Fruit fly (Drosophila melanogaster): Measurements from ENCODE around the gene CG7110.

The CG7110 gene

dm6 chr2L:13378488-13378964 lies 20.3 kb upstream of the CG7110 start, which contains the start of the genes CG9302 and beta'COP (continued):
- peak; percentile 72 for TF ChIP-seq CG8924 (tag; optimal IDR thresholded peaks at IDR 0.05)
- peak; percentile 32 for TF ChIP-seq CG18476 (GFP tag; optimal IDR thresholded peaks at IDR 0.05)
- TF ChIP-seq gcm2 (GFP tag; optimal IDR thresholded peaks at IDR 0.05): no peak
- TF ChIP-seq CG14667 (GFP tag; IDR thresholded peaks at IDR 0.05): no peak
- peak; percentile 51 for TF ChIP-seq fd96Cb (tag; optimal IDR thresholded peaks at IDR 0.05)
- TF ChIP-seq bsh (GFP tag; optimal IDR thresholded peaks at IDR 0.05): peak; percentile 29 to 42
- TF ChIP-seq CG9437 (GFP tag; optimal IDR thresholded peaks at IDR 0.05): peak; percentile 60
- no peak for TF ChIP-seq CG3163 (GFP tag; optimal IDR thresholded peaks at IDR 0.05)
- TF ChIP-seq slp2 (GFP tag; optimal IDR thresholded peaks at IDR 0.05): peak; percentile 21
- TF ChIP-seq repo (GFP tag; optimal IDR thresholded peaks at IDR 0.05): no peak
- TF ChIP-seq nerfin-1 (tag; optimal IDR thresholded peaks at IDR 0.05): peak; percentile 49
- TF ChIP-seq en (GFP tag; optimal IDR thresholded peaks at IDR 0.05): no peak
- no peak for TF ChIP-seq so (GFP tag; IDR thresholded peaks at IDR 0.05)
- TF ChIP-seq CG14860 (GFP tag; IDR thresholded peaks at IDR 0.05; ENCODE audit: partially characterized antibody): peak; percentile 68; the same call in 2 of the 3 replicates
- peak; percentile 64 for TF ChIP-seq CG12104 (GFP tag; optimal IDR thresholded peaks at IDR 0.05)

- TF ChIP-seq pzg (GFP tag; optimal IDR thresholded peaks at IDR 0.05): peak; percentile 25
- no peak for TF ChIP-seq Adf1 (GFP tag; IDR thresholded peaks at IDR 0.05)
- TF ChIP-seq Oli (tag; optimal IDR thresholded peaks at IDR 0.05): no peak
- TF ChIP-seq gce (GFP tag; IDR thresholded peaks at IDR 0.05): no peak
- no peak for TF ChIP-seq CG10274 (GFP tag; optimal IDR thresholded peaks at IDR 0.05)
- peak; percentile 50; the same call in 1 of the 2 replicates for TF ChIP-seq unc-4 (GFP tag; IDR thresholded peaks at IDR 0.05; ENCODE audit: partially characterized antibody)
- no peak for TF ChIP-seq CG7987 (GFP tag; optimal IDR thresholded peaks at IDR 0.05)
- no peak for TF ChIP-seq sob (GFP tag; IDR thresholded peaks at IDR 0.05)
- TF ChIP-seq CG30020 (tag; optimal IDR thresholded peaks at IDR 0.05): peak; percentile 55
- TF ChIP-seq ERR (GFP tag; optimal IDR thresholded peaks at IDR 0.05): no peak
- TF ChIP-seq PHDP (tag; optimal IDR thresholded peaks at IDR 0.05): peak; percentile 38
- no peak for TF ChIP-seq ranshi (GFP tag; IDR thresholded peaks at IDR 0.05)
- no peak for TF ChIP-seq CG2199 (GFP tag; IDR thresholded peaks at IDR 0.05)
- peak; percentile 83 for TF ChIP-seq CG2116 (GFP tag; optimal IDR thresholded peaks at IDR 0.05)
- TF ChIP-seq Sox102F (GFP tag; optimal IDR thresholded peaks at IDR 0.05): no peak
- TF ChIP-seq CoRest (tag; optimal IDR thresholded peaks at IDR 0.05): peak; percentile 3
- TF ChIP-seq CG14710 (tag; optimal IDR thresholded peaks at IDR 0.05): peak; percentile 62
- TF ChIP-seq ara (GFP tag; IDR thresholded peaks at IDR 0.05): no peak
- no peak for TF ChIP-seq CG10147 (GFP tag; optimal IDR thresholded peaks at IDR 0.05)
- TF ChIP-seq bowl (GFP tag; IDR thresholded peaks at IDR 0.05): no peak
- no peak for TF ChIP-seq CG12071 (GFP tag; optimal IDR thresholded peaks at IDR 0.05)
- TF ChIP-seq CG10431 (GFP tag; optimal IDR thresholded peaks at IDR 0.05): no peak
- TF ChIP-seq lilli (GFP tag; optimal IDR thresholded peaks at IDR 0.05): peak; percentile 24
- no peak for TF ChIP-seq CG33213 (GFP tag; optimal IDR thresholded peaks at IDR 0.05)
- no peak for TF ChIP-seq CG31441 (GFP tag; IDR thresholded peaks at IDR 0.05)
- TF ChIP-seq B-H1 (GFP tag; IDR thresholded peaks at IDR 0.05): no peak
- TF ChIP-seq CG4820 (GFP tag; optimal IDR thresholded peaks at IDR 0.05): peak; percentile 22
- no peak for TF ChIP-seq Rx (GFP tag; IDR thresholded peaks at IDR 0.05)
- no peak for TF ChIP-seq CG17568 (GFP tag; optimal IDR thresholded peaks at IDR 0.05)
- peak; percentile 34 for TF ChIP-seq CG2712 (tag; optimal IDR thresholded peaks at IDR 0.05)
- TF ChIP-seq CG32772 (GFP tag; IDR thresholded peaks at IDR 0.05): no peak
- no peak for TF ChIP-seq CG4282 (GFP tag; optimal IDR thresholded peaks at IDR 0.05)
- no peak for TF ChIP-seq CG3065 (GFP tag; optimal IDR thresholded peaks at IDR 0.05)
- no peak for TF ChIP-seq dpn (GFP tag; optimal IDR thresholded peaks at IDR 0.05)
Observed at dm6 chr2L:13382351-13383029, 16.3 kb upstream of the CG7110 start, which contains the start of gene loqs. Gene loqs (plus strand): TSS chr2L:13382652.
